Worm (Caenorhabditis elegans) whole organism, L2 larva: ENCODE measurements around the gene F59B2.14.
"Not testable (repeated sequence)": the region's sequence is repeated elsewhere in the genome, so short reads cannot be mapped to it uniquely, and the experiment has no call there.

Experiments
- C34F6.9 ChIP-seq: fragments of 150-350 bp; optimal IDR thresholded peaks from 2 replicates; lab custom pipeline; 2014; ENCODE audit warnings: missing biosample characterization, missing genetic modification characterization
- F13H6.1 ChIP-seq: sonication (generic microtip); optimal IDR thresholded peaks from 2 replicates; lab custom pipeline; 2016; ENCODE audit warnings: missing genetic modification characterization, missing compliant biosample characterization
- R02D3.7 ChIP-seq: fragments of 150-350 bp; optimal IDR thresholded peaks from 2 replicates; lab custom pipeline; 2014; ENCODE audit warnings: missing biosample characterization, missing genetic modification characterization
- Y55F3AM.14 ChIP-seq: fragments of 200-800 bp; sonication (Bioruptor generic); optimal IDR thresholded peaks from 2 replicates; lab custom pipeline; 2018; ENCODE audit warnings: mild to moderate bottlenecking, missing genetic modification characterization, missing compliant biosample characterization
- ZK546.5 ChIP-seq: sonication (generic microtip); optimal IDR thresholded peaks from 2 replicates; lab custom pipeline; 2017; ENCODE audit warnings: missing biosample characterization, missing genetic modification characterization
- alr-1 ChIP-seq: fragments of 150-350 bp; optimal IDR thresholded peaks from 2 replicates; lab custom pipeline; 2014; ENCODE audit warnings: missing biosample characterization, missing genetic modification characterization
- ceh-16 ChIP-seq: fragments of 150-350 bp; optimal IDR thresholded peaks from 2 replicates; lab custom pipeline; 2014; ENCODE audit warnings: missing biosample characterization, missing genetic modification characterization
- crh-2 ChIP-seq: sonication (generic microtip); optimal IDR thresholded peaks from 2 replicates; lab custom pipeline; 2017; ENCODE audit warnings: missing biosample characterization, missing genetic modification characterization
- egl-27 ChIP-seq: sonication (generic microtip); optimal IDR thresholded peaks from 3 replicates; lab custom pipeline; 2017; ENCODE audit warnings: missing biosample characterization, missing genetic modification reagents, missing genetic modification characterization
- elt-3 ChIP-seq: sonication (generic microtip); optimal IDR thresholded peaks from 2 replicates; lab custom pipeline; 2017; ENCODE audit warnings: missing biosample characterization, missing genetic modification characterization
- fos-1 ChIP-seq: fragments of 150-350 bp; optimal IDR thresholded peaks from 2 replicates; lab custom pipeline; 2014; ENCODE audit warnings: missing biosample characterization, missing genetic modification characterization
- gmeb-1 ChIP-seq: fragments of 150-350 bp; optimal IDR thresholded peaks from 2 replicates; lab custom pipeline; 2014; ENCODE audit warnings: missing biosample characterization, missing genetic modification characterization
- lin-11 ChIP-seq: fragments of 150-350 bp; sonication (generic microtip); optimal IDR thresholded peaks from 2 replicates; lab custom pipeline; 2014; ENCODE audit warnings: missing biosample characterization, missing genetic modification characterization, inconsistent platforms, mixed read lengths
- lin-39 ChIP-seq: fragments of 150-350 bp; optimal IDR thresholded peaks from 2 replicates; lab custom pipeline; 2014; ENCODE audit warnings: missing biosample characterization, missing genetic modification reagents, missing genetic modification characterization
- lsy-2 ChIP-seq, 2 experiments: fragments of 150-350 bp in 1 of 2; sonication (generic microtip) in 1 of 2; optimal IDR thresholded peaks; 2 replicates each; lab custom pipeline; 2014 to 2017; ENCODE audit warnings: missing biosample characterization in 2 of 2, missing genetic modification characterization in 2 of 2
- mab-5 ChIP-seq: fragments of 150-350 bp; optimal IDR thresholded peaks from 2 replicates; lab custom pipeline; 2014; ENCODE audit warnings: missing biosample characterization, missing genetic modification characterization
- nhr-11 ChIP-seq: fragments of 150-350 bp; optimal IDR thresholded peaks from 2 replicates; lab custom pipeline; 2014; ENCODE audit warnings: missing biosample characterization, missing genetic modification characterization
- nhr-129 ChIP-seq: fragments of 150-350 bp; optimal IDR thresholded peaks from 2 replicates; lab custom pipeline; 2014; ENCODE audit warnings: missing biosample characterization, missing genetic modification characterization
- nhr-21 ChIP-seq: fragments of 150-350 bp; optimal IDR thresholded peaks from 2 replicates; lab custom pipeline; 2014; ENCODE audit warnings: missing biosample characterization, missing genetic modification characterization
- nhr-25 ChIP-seq: fragments of 150-350 bp; sonication (generic microtip); optimal IDR thresholded peaks from 3 replicates; lab custom pipeline; 2014; ENCODE audit warnings: missing biosample characterization, missing genetic modification characterization
- nhr-77 ChIP-seq: fragments of 150-350 bp; optimal IDR thresholded peaks from 2 replicates; lab custom pipeline; 2014; ENCODE audit warnings: missing biosample characterization, missing genetic modification characterization
- sem-4 ChIP-seq: fragments of 150-350 bp; optimal IDR thresholded peaks from 2 replicates; lab custom pipeline; 2014; ENCODE audit warnings: missing biosample characterization, missing genetic modification reagents, missing genetic modification characterization
- skn-1 ChIP-seq: sonication (generic microtip); optimal IDR thresholded peaks from 2 replicates; lab custom pipeline; 2017; ENCODE audit warnings: missing biosample characterization, missing genetic modification characterization
- sma-3 ChIP-seq: sonication (generic microtip); optimal IDR thresholded peaks from 2 replicates; lab custom pipeline; 2016; ENCODE audit warnings: missing genetic modification reagents, missing genetic modification characterization, missing compliant biosample characterization
- sma-9 ChIP-seq, 2 experiments: fragments of 150-350 bp in 1 of 2; sonication (generic microtip) in 1 of 2; optimal IDR thresholded peaks; 2 replicates each; lab custom pipeline; 2014 to 2016; ENCODE audit warnings: missing genetic modification characterization in 2 of 2, mild to moderate bottlenecking in 1 of 2, missing biosample characterization in 1 of 2, missing compliant biosample characterization in 1 of 2, missing genetic modification reagents in 1 of 2, moderate library complexity in 1 of 2
- snpc-4 ChIP-seq: fragments of 150-350 bp; optimal IDR thresholded peaks from 2 replicates; lab custom pipeline; 2014; ENCODE audit warnings: missing biosample characterization, missing genetic modification characterization
- unc-39 ChIP-seq: fragments of 150-350 bp; optimal IDR thresholded peaks from 2 replicates; lab custom pipeline; 2014; ENCODE audit warnings: missing biosample characterization, missing genetic modification characterization
- unc-55 ChIP-seq: fragments of 150-350 bp; sonication (generic microtip); optimal IDR thresholded peaks from 3 replicates; lab custom pipeline; 2014; ENCODE audit warnings: missing biosample characterization, missing genetic modification reagents, missing genetic modification characterization
- unc-62 ChIP-seq: fragments of 150-350 bp; optimal IDR thresholded peaks from 2 replicates; lab custom pipeline; 2014; ENCODE audit warnings: missing biosample characterization, missing genetic modification reagents, missing genetic modification characterization
- zag-1 ChIP-seq: fragments of 150-350 bp; optimal IDR thresholded peaks from 2 replicates; lab custom pipeline; 2014; ENCODE audit warnings: missing biosample characterization, missing genetic modification characterization
- ztf-1 ChIP-seq: fragments of 200-800 bp; sonication (Bioruptor generic); conservative IDR thresholded peaks from 2 replicates; pipeline ENCODE4 v1.3.6; 2022; ENCODE audit warnings: missing genetic modification characterization, missing compliant biosample characterization
- ztf-4 ChIP-seq: fragments of 150-350 bp; optimal IDR thresholded peaks from 2 replicates; lab custom pipeline; 2014; ENCODE audit warnings: missing biosample characterization, missing genetic modification characterization

F59B2.14 gene

DNA sequence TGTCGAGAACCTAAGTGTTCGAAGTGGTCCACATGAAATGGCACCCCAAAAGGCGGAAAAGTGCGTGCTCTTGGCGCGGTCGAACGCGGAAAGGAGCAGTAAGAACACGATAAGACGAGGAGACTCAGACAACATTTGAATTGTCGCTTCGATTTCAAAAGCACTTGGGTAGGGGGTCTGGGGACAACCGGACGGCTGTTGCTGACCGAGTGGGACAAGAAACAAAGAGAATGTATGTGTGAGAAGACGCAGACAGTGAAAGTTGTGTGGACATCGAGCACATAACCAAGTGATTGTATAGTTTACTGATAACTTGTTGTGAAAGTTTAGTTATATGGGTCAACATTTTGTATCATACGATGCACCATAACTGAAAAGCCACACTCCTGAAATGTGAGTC is 15.3 kb downstream of the F59B2.14 start:
- TF ChIP-seq nhr-129 (tag; lab: Kevin White, UChicago) (peak; percentile 50), sma-9 (GFP tag; optimal IDR thresholded peaks at IDR 0.05; lab: Kevin White, UChicago) (peak; percentile 55), sma-9 (tag; optimal IDR thresholded peaks at IDR 0.05; lab: Kevin White, UChicago) (no peak), lsy-2 (tag; optimal IDR thresholded peaks at IDR 0.05; lab: Kevin White, UChicago) (no peak), fos-1 (peak; percentile 43), F13H6.1 (peak; percentile 36)

DNA sequence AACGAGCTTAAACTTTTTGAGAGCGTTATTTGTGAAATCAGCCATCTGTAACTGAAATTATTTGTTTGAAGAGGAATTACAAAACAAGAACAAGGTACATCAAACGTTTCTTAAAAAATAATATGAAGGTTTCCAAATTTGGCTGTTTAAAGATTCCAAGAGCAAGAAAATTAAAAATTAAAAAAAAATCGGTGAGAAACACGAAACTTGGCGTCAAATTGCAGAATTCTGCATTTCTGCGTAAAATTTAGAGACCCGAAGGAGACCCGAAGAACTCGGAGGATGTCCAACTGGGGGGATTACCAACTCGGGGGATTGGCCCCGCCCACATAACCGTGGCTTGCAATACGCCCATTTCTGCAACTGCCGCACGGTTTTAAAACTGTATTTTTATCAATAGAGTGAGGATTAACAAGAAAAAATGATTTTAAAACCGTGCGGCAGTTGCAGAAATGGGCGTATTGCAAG is 16.5 kb downstream of the F59B2.14 start, which contains the start of gene rab-6.1:
Gene rab-6.1 (minus strand): TSS at position 51 of the 468 bp plus-strand sequence.
- not testable (repeated sequence) for TF ChIP-seq alr-1; lin-11 (tag; lab: Kevin White, UChicago); sma-3 (GFP tag; lab: Kevin White, UChicago)
- TF ChIP-seq, all 48 proteins: peak for 0; not testable (repeated sequence) for 48

DNA sequence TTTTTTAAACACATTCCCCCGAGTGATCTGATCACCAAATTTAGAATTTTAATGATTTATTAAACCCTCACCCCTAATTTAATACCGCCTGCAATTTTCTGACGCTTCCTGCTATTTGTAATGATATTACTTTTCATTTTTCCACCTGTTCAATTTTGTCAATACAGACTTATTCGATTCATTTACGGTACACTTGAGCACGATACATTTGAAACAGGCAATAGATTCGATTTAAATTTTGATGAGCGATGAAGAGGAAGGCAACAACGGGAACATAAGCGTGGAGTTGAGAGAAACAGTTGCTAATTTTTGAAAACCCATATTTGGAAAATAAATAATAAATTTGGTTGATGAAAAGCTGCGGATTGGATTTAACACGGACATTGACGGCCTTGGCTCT is 17.8 kb downstream of the F59B2.14 start:
- TF ChIP-seq snpc-4 (no peak), unc-39 (tag; lab: Kevin White, UChicago) (no peak), sem-4 (tag; lab: Kevin White, UChicago) (no peak), F13H6.1 (no peak), nhr-21 (tag; lab: Kevin White, UChicago) (no peak), egl-27 (tag; lab: Kevin White, UChicago) (no peak)

DNA sequence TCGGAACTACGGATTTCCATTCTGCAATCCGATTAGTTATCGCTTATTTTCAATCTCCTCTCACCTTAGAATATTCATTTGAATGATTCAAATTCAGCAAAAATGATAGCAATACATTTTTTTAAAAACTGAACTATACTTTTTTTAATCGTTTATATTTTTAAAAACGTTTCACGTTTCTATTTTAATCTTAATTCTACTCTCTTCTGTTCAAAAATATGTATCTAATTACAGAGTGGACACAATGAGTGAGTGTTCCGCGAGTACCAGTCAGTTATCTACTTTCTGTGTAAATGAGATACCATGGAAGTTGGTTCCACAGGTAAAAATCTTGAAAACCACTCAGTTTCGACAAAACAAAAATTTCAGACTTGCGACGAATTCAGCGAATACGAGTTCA is 19.9 kb downstream of the F59B2.14 start, which contains the start of the genes F59B2.15 and zif-1:
Gene F59B2.15 (minus strand): TSS at position 101 of the 400 bp plus-strand sequence.
Gene zif-1 (plus strand): TSS at position 235 of the 400 bp plus-strand sequence.
- TF ChIP-seq crh-2 (no peak), nhr-11 (tag; lab: Kevin White, UChicago) (no peak), R02D3.7 (tag; lab: Kevin White, UChicago) (no peak), zag-1 (tag; lab: Kevin White, UChicago) (no peak), unc-55 (GFP tag; lab: Kevin White, UChicago) (no peak), ztf-1 (no peak), mab-5 (tag; lab: Kevin White, UChicago) (no peak), lin-39 (no peak), skn-1 (tag; lab: Kevin White, UChicago) (no peak), nhr-21 (tag; lab: Kevin White, UChicago) (no peak)

DNA sequence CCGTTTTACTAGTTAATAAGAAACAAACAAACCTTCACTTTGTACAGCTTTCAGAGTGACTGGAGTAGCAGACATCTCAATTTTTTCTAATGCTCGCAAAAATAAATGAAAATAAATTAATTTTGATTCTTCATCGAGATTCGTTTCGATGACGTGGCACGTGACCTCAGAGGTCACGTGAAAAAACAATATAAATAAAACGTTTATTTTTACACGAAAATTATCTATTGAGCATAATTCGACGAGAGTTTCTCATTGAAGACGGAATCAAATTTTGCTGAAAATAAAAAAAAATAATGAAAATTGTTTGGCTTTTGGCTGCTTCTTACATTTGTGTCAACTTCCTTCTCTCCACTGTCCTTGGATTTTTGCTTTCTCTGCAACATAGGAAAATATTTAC is 20.5 kb downstream of the F59B2.14 start, which contains the start of gene rpn-6.2:
Gene rpn-6.2 (minus strand): TSS at position 101 of the 400 bp plus-strand sequence.
- TF ChIP-seq ztf-4 (tag; lab: Kevin White, UChicago), result no peak
- TF ChIP-seq Y55F3AM.14 (GFP tag; lab: Kevin White, UChicago), result no peak
- TF ChIP-seq unc-39 (tag; lab: Kevin White, UChicago), result no peak
- no peak for TF ChIP-seq ceh-16 (tag; lab: Kevin White, UChicago)
- TF ChIP-seq unc-62 (GFP tag; lab: Kevin White, UChicago), result no peak
- no peak for TF ChIP-seq lin-11 (tag; lab: Kevin White, UChicago)
- TF ChIP-seq ZK546.5 (tag; lab: Kevin White, UChicago), result no peak
- no peak for TF ChIP-seq gmeb-1
- TF ChIP-seq egl-27 (tag; lab: Kevin White, UChicago), result no peak
- no peak for TF ChIP-seq fos-1
- no peak for TF ChIP-seq elt-3
- no peak for TF ChIP-seq nhr-25 (tag; lab: Kevin White, UChicago)
- no peak for TF ChIP-seq nhr-129 (tag; lab: Kevin White, UChicago)
- TF ChIP-seq nhr-77 (tag; lab: Kevin White, UChicago), result no peak

DNA sequence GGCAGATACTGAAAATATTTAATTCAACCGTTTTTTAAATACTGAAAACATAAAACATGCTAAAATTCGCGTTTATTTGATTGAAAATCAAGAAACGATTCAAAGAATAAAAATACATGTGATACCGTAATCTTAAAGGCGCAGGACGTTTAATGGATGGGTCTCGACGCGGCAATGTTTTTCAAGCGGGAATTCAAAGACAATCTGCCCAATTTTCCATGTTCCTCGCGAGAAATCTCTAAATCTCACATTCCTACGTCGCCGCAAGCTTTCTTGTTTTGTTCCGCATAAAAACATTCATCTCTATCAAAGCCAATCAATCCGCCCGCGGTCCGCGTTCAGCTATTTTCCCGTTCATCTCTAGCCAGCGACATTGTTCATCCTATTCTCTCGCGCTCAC is 20.9 kb downstream of the F59B2.14 start:
- TF ChIP-seq unc-62 (GFP tag; lab: Kevin White, UChicago), result no peak
- TF ChIP-seq C34F6.9 (tag; lab: Kevin White, UChicago), result no peak
